In genomic region chr3R:19066965-19067614, dm6 we compare ENCODE assay signal across 4 fruit fly cellular contexts.
TF ChIP-seq lines count a peak whose summit lies in the region.

No protein-coding gene starts in this region.

- TF ChIP-seq CTCF in whole organism, embryonic (GFP tag; optimal IDR thresholded peaks at IDR 0.05; lab: Kevin White, UChicago): no peak

TF ChIP-seq in whole organism, adult, 20 proteins besides CTCF, POLR2A, EP300 and RAD21:
- TF ChIP-seq kay (GFP tag; lab: Kevin White, UChicago; ENCODE audit: borderline replicate concordance) (no peak), CG14711 (tag; optimal IDR thresholded peaks at IDR 0.05; lab: Kevin White, UChicago) (no peak), CG1620 (GFP tag; optimal IDR thresholded peaks at IDR 0.05; lab: Kevin White, UChicago) (no peak), cic (GFP tag; optimal IDR thresholded peaks at IDR 0.05; lab: Kevin White, UChicago) (peak; percentile 25), CG7101 (tag; optimal IDR thresholded peaks at IDR 0.05; lab: Kevin White, UChicago) (no peak), tj (GFP tag; optimal IDR thresholded peaks at IDR 0.05; lab: Kevin White, UChicago) (no peak), bab1 (GFP tag; optimal IDR thresholded peaks at IDR 0.05; lab: Kevin White, UChicago) (no peak), Hr96 (GFP tag; optimal IDR thresholded peaks at IDR 0.05; lab: Kevin White, UChicago) (no peak), Clk (GFP tag; optimal IDR thresholded peaks at IDR 0.05; lab: Kevin White, UChicago) (no peak), Mnt (GFP tag; optimal IDR thresholded peaks at IDR 0.05; lab: Kevin White, UChicago) (no peak), CG5204 (GFP tag; optimal IDR thresholded peaks at IDR 0.05; lab: Kevin White, UChicago) (no peak), cnc (optimal IDR thresholded peaks at IDR 0.05; lab: Kevin White, UChicago) (peak in 1 of 2 experiments; percentile 55), CG7045 (GFP tag; optimal IDR thresholded peaks at IDR 0.05; lab: Kevin White, UChicago) (no peak), CG33017 (tag; optimal IDR thresholded peaks at IDR 0.05; lab: Kevin White, UChicago) (no peak), pad (GFP tag; optimal IDR thresholded peaks at IDR 0.05; lab: Kevin White, UChicago) (no peak), CG11617 (GFP tag; optimal IDR thresholded peaks at IDR 0.05; lab: Kevin White, UChicago) (no peak)

TF ChIP-seq in whole organism, embryonic, 481 proteins besides CTCF, POLR2A, EP300 and RAD21:
- TF ChIP-seq Med (GFP tag; lab: Kevin White, UChicago) (peak; percentile 43), CG2199 (GFP tag; IDR thresholded peaks at IDR 0.05; lab: Robert Waterston, UW) (peak; percentile 68; the same call in 1 of the 3 replicates), vvl (GFP tag; IDR thresholded peaks at IDR 0.05; lab: Robert Waterston, UW) (peak; percentile 36; the same call in 1 of the 2 replicates), Ets65A (GFP tag; lab: Kevin White, UChicago) (peak; percentile 94), jumu (GFP tag; optimal IDR thresholded peaks at IDR 0.05; lab: Kevin White, UChicago) (no peak), nom (GFP tag; optimal IDR thresholded peaks at IDR 0.05; lab: Kevin White, UChicago) (peak; percentile 10)

TF ChIP-seq in whole organism, prepupa, 60 proteins besides CTCF, POLR2A, EP300 and RAD21:
- peak; percentile 69 for TF ChIP-seq dsx (GFP tag; optimal IDR thresholded peaks at IDR 0.05; lab: Kevin White, UChicago; ENCODE audit: poor library complexity, severe bottlenecking)
- TF ChIP-seq achi (GFP tag; optimal IDR thresholded peaks at IDR 0.05; lab: Kevin White, UChicago): no peak
- no peak for TF ChIP-seq vri (GFP tag; optimal IDR thresholded peaks at IDR 0.05; lab: Kevin White, UChicago)
TF ChIP-seq in whole organism, prepupa: peak in this region for 1.

TF ChIP-seq in whole organism, pupa, 21 proteins besides CTCF, POLR2A, EP300 and RAD21:
- no peak for TF ChIP-seq rn (GFP tag; IDR thresholded peaks at IDR 0.05; lab: Robert Waterston, UW)
- peak; percentile 93 for TF ChIP-seq EcR (GFP tag; optimal IDR thresholded peaks at IDR 0.05; lab: Kevin White, UChicago)
